Fruit fly (Drosophila melanogaster): Measurements from ENCODE around the gene CG18476.

The CG18476 gene

DNA sequence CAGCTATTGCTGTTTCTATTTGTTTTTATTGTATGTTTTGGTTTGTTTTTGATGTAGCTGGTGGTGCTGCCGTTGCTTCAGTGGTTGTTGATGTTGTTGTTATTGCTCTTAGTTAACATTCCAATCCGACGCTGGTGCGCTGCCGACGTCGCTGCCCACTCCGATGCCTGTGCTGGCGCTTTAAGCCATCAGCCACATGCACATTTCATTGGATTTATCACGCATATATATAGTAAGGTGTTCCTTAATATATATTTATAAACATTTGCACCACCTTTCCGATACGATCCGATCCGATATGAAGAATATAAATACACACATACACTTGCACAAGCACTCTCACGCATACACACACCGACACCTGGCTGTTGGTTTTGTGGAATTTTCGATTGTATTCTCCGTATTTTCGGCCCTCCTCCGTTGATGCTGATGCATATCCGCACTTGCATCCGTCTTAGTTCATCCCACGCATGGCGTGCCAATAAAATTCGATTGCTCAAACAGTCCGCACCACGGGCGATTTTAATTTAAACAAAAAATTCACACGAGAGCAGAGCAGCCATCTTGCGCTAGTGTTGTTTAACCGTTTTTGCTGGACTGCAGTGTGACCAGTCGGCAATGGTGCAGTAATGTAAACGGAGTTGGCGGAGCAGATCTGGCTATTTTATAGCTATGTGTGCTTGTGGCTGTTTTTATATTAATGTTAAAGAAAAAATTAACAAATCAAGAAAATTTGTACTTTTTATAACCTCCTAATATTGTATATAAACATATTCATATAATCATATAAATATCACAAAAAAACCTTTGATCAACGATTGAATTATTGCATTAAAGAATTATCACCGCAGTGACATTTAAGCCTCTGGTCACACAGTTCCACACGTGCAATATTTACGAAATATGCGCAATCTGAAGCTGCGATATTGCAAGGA is 27.5 kb downstream of the CG18476 start, which contains the start of the genes Csk and Elp1 (continued):
- TF ChIP-seq cwo (GFP tag; optimal IDR thresholded peaks at IDR 0.05) (peak; percentile 61), Xbp1 (GFP tag; optimal IDR thresholded peaks at IDR 0.05) (peak; percentile 65), sens-2 (GFP tag; IDR thresholded peaks at IDR 0.05) (no peak), pan (optimal IDR thresholded peaks at IDR 0.05) (no peak), pan (GFP tag; optimal IDR thresholded peaks at IDR 0.05 in 1 of 2, IDR thresholded peaks at IDR 0.05 in 1 of 2) (no peak), hbn (GFP tag; IDR thresholded peaks at IDR 0.05; ENCODE audit: partially characterized antibody) (no peak), pb (GFP tag; optimal IDR thresholded peaks at IDR 0.05) (no peak), crp (GFP tag; optimal IDR thresholded peaks at IDR 0.05) (peak in 1 of 2 experiments; percentile 53), dmrt11E (tag; optimal IDR thresholded peaks at IDR 0.05) (peak; percentile 58), luna (GFP tag; optimal IDR thresholded peaks at IDR 0.05) (no peak), CG15479 (GFP tag; optimal IDR thresholded peaks at IDR 0.05) (peak; percentile 84), CG7786 (GFP tag; optimal IDR thresholded peaks at IDR 0.05) (no peak), cg (GFP tag; optimal IDR thresholded peaks at IDR 0.05) (peak; percentile 95), CG1233 (GFP tag; optimal IDR thresholded peaks at IDR 0.05) (peak; percentile 53), sqz (GFP tag; optimal IDR thresholded peaks at IDR 0.05) (peak; percentile 20), CG2678 (tag; optimal IDR thresholded peaks at IDR 0.05) (peak; percentile 64), maf-S (GFP tag; optimal IDR thresholded peaks at IDR 0.05) (no peak), CG11723 (GFP tag; optimal IDR thresholded peaks at IDR 0.05) (peak; percentile 21), Optix (GFP tag; IDR thresholded peaks at IDR 0.05) (no peak), oc (tag; optimal IDR thresholded peaks at IDR 0.05) (no peak), tap (tag; optimal IDR thresholded peaks at IDR 0.05) (no peak), CG12104 (GFP tag; optimal IDR thresholded peaks at IDR 0.05) (peak; percentile 68), Dbx (GFP tag; IDR thresholded peaks at IDR 0.05) (peak; percentile 67; the same call in 1 of the 3 replicates), CG6175 (GFP tag; IDR thresholded peaks at IDR 0.05) (no peak), CG18764 (GFP tag; optimal IDR thresholded peaks at IDR 0.05) (peak; percentile 38), Tbp (GFP tag; optimal IDR thresholded peaks at IDR 0.05) (no peak), CG11247 (GFP tag; IDR thresholded peaks at IDR 0.05) (no peak), shn (GFP tag; optimal IDR thresholded peaks at IDR 0.05) (peak; percentile 14), CG11093 (GFP tag; IDR thresholded peaks at IDR 0.05) (no peak), repo (GFP tag; optimal IDR thresholded peaks at IDR 0.05) (no peak), CG14014 (GFP tag; IDR thresholded peaks at IDR 0.05) (peak; percentile 46; the same call in 1 of the 2 replicates), CG8924 (tag; optimal IDR thresholded peaks at IDR 0.05) (peak; percentile 62), GATAe (GFP tag; conservative IDR thresholded peaks at IDR 0.05) (no peak), CG30020 (tag; optimal IDR thresholded peaks at IDR 0.05) (peak; percentile 73), otp (GFP tag; IDR thresholded peaks at IDR 0.05) (no peak), CG6813 (GFP tag; optimal IDR thresholded peaks at IDR 0.05) (no peak), psq (GFP tag; optimal IDR thresholded peaks at IDR 0.05) (no peak), vvl (GFP tag; IDR thresholded peaks at IDR 0.05) (peak; percentile 61), Myb (GFP tag; optimal IDR thresholded peaks at IDR 0.05) (peak; percentile 14), CG16779 (GFP tag; IDR thresholded peaks at IDR 0.05) (no peak), CG33557 (GFP tag; optimal IDR thresholded peaks at IDR 0.05) (peak; percentile 40), dpn (GFP tag; optimal IDR thresholded peaks at IDR 0.05) (peak; percentile 50 to 63), CG9215 (GFP tag; IDR thresholded peaks at IDR 0.05) (peak; percentile 42), pnt (GFP tag; optimal IDR thresholded peaks at IDR 0.05) (no peak), CG11504 (tag; optimal IDR thresholded peaks at IDR 0.05) (peak; percentile 75), onecut (GFP tag; IDR thresholded peaks at IDR 0.05) (no peak; the same call in 1 of the 2 replicates), CG2875 (GFP tag; optimal IDR thresholded peaks at IDR 0.05) (no peak), bab2 (GFP tag; optimal IDR thresholded peaks at IDR 0.05) (peak; percentile 22), Sin3A (optimal IDR thresholded peaks at IDR 0.05) (peak; percentile 82)
